Worm (Caenorhabditis elegans): ENCODE measurements around the gene tex-2.
A peak's percentile ranks its signal among the peaks of the same experiment; 100 is the strongest.

ce11 chrII:5819655-5820054 lies 53.8 kb downstream of the tex-2 start:
- no peak for TF ChIP-seq unc-62 (GFP tag; optimal IDR thresholded peaks at IDR 0.05)
- no peak for TF ChIP-seq nfya-1 (tag; optimal IDR thresholded peaks at IDR 0.05; ENCODE audit: insufficient read depth)
- TF ChIP-seq snpc-4 (tag; optimal IDR thresholded peaks at IDR 0.05) = no peak
- TF ChIP-seq hmg-11 (tag; optimal IDR thresholded peaks at IDR 0.05) = no peak
- TF ChIP-seq pha-4 (tag; optimal IDR thresholded peaks at IDR 0.05) = no peak
- TF ChIP-seq pqm-1 (tag; optimal IDR thresholded peaks at IDR 0.05) = peak; percentile 39

Measured in whole organism, L3 larva.